Worm (Caenorhabditis elegans): ENCODE measurements around the gene cdc-48.2.

Gene cdc-48.2

ce11 chrII:8129495-8130010 is 8.7 kb upstream of the cdc-48.2 start, which contains the start of gene ulp-4 (continued):
- TF ChIP-seq ZK546.5 (tag; optimal IDR thresholded peaks at IDR 0.05), result no peak
- no peak for TF ChIP-seq zfp-2 (tag; optimal IDR thresholded peaks at IDR 0.05)
- no peak for TF ChIP-seq saeg-2 (GFP tag; IDR thresholded peaks at IDR 0.05)
- no peak for TF ChIP-seq fkh-10 (GFP tag; optimal IDR thresholded peaks at IDR 0.05)
- TF ChIP-seq nhr-48 (tag; optimal IDR thresholded peaks at IDR 0.05), result no peak
- peak in 1 of 2 experiments; percentile 10 for TF ChIP-seq daf-16 (GFP tag; optimal IDR thresholded peaks at IDR 0.05)
- TF ChIP-seq daf-16 (tag; optimal IDR thresholded peaks at IDR 0.05), result no peak
- TF ChIP-seq lim-7 (GFP tag; IDR thresholded peaks at IDR 0.05), result no peak

ce11 chrII:8130792-8131191 is 7.5 kb upstream of the cdc-48.2 start:
- TF ChIP-seq ama-1 (optimal IDR thresholded peaks at IDR 0.05), result peak; percentile 9
- TF ChIP-seq mep-1 (tag; optimal IDR thresholded peaks at IDR 0.05), result peak; percentile 20
- TF ChIP-seq saeg-2 (GFP tag; IDR thresholded peaks at IDR 0.05), result peak; percentile 12; the same call in 1 of the 2 replicates
- TF ChIP-seq lin-13 (GFP tag; optimal IDR thresholded peaks at IDR 0.05), result no peak
- TF ChIP-seq mes-2 (tag; optimal IDR thresholded peaks at IDR 0.05; ENCODE audit: poor library complexity, severe bottlenecking), result peak; percentile 44
- no peak for TF ChIP-seq nhr-10 (tag; optimal IDR thresholded peaks at IDR 0.05)

DNA sequence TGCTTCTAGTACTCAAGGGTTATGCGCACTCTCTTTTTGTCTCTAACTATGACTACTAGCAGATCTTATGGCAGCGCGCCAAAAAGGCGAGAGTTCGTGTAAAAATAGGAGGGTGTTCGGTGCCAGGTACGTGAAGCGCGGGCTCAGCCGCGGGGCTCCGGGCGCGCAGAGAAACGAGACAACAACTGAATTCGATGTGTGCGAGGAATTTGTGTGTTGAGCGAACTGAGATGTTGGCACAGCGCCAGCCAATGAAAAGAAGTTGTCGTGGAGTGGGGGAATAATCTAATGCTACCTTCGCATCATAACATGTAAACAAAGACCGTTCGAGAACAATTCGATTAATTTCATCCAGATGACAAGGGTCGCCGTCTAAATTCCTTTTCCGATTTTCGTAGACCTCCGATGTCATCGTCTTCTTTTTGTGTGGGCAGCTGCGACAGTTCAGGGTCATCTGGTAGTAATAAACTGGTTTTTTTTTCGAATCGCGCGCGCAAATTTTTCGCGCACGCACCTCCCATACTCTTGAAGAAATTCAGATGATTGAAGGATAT is 6.8 kb upstream of the cdc-48.2 start:
- TF ChIP-seq ztf-7 (tag; optimal IDR thresholded peaks at IDR 0.05), result no peak
- no peak for TF ChIP-seq vab-7 (GFP tag; IDR thresholded peaks at IDR 0.05)
- TF ChIP-seq mxl-3 (GFP tag; optimal IDR thresholded peaks at IDR 0.05), result peak; percentile 35
- no peak for TF ChIP-seq lin-1 (GFP tag; IDR thresholded peaks at IDR 0.05)
- TF ChIP-seq egl-43 (GFP tag; IDR thresholded peaks at IDR 0.05), result peak; percentile 80
- no peak for TF ChIP-seq fos-1 (tag; optimal IDR thresholded peaks at IDR 0.05)
- TF ChIP-seq duxl-1 (tag; optimal IDR thresholded peaks at IDR 0.05; ENCODE audit: poor library complexity), result no peak
- peak; percentile 43 for TF ChIP-seq mes-2 (tag; optimal IDR thresholded peaks at IDR 0.05; ENCODE audit: poor library complexity, severe bottlenecking)
- peak; percentile 46 to 78 for TF ChIP-seq lsy-2 (tag; optimal IDR thresholded peaks at IDR 0.05)
- TF ChIP-seq dmd-8 (GFP tag; IDR thresholded peaks at IDR 0.05), result no peak
- TF ChIP-seq zfp-2 (tag; optimal IDR thresholded peaks at IDR 0.05), result no peak
- no peak for TF ChIP-seq lin-15B (tag; optimal IDR thresholded peaks at IDR 0.05)
- TF ChIP-seq D1046.2 (GFP tag; IDR thresholded peaks at IDR 0.05), result 0 out of 2 replicates have a peak, but pooled peaks have one; percentile 57
- TF ChIP-seq aha-1 (tag), result peak; percentile 97
- TF ChIP-seq mep-1 (tag; optimal IDR thresholded peaks at IDR 0.05), result peak; percentile 25
- no peak for TF ChIP-seq F10B5.3 (tag; optimal IDR thresholded peaks at IDR 0.05)
- TF ChIP-seq tra-1 (GFP tag; IDR thresholded peaks at IDR 0.05), result 0 out of 2 replicates have a peak, but pooled peaks have one; percentile 15
- peak in 1 of 2 experiments; percentile 43 for TF ChIP-seq daf-16 (GFP tag; optimal IDR thresholded peaks at IDR 0.05)
- no peak for TF ChIP-seq daf-16 (tag; optimal IDR thresholded peaks at IDR 0.05)
- TF ChIP-seq lir-3 (tag; optimal IDR thresholded peaks at IDR 0.05), result no peak
- peak; percentile 16 for TF ChIP-seq nhr-77 (tag; optimal IDR thresholded peaks at IDR 0.05)
- TF ChIP-seq nhr-102 (tag; optimal IDR thresholded peaks at IDR 0.05), result peak; percentile 9
- 0 out of 2 replicates have a peak, but pooled peaks have one; percentile 15 for TF ChIP-seq mxl-2 (GFP tag; conservative IDR thresholded peaks at IDR 0.05)
- peak; percentile 82; the same call in 1 of the 2 replicates for TF ChIP-seq ctbp-1 (GFP tag; IDR thresholded peaks at IDR 0.05)
- TF ChIP-seq nhr-42 (GFP tag; IDR thresholded peaks at IDR 0.05), result peak; percentile 57
- TF ChIP-seq zfp-3 (GFP tag; conservative IDR thresholded peaks at IDR 0.05), result no peak
- TF ChIP-seq nhr-25 (tag; optimal IDR thresholded peaks at IDR 0.05; ENCODE audit: borderline replicate concordance, insufficient read depth), result peak; percentile 42
- TF ChIP-seq skn-1 (tag; optimal IDR thresholded peaks at IDR 0.05), result no peak
- TF ChIP-seq ceh-20 (GFP tag; IDR thresholded peaks at IDR 0.05), result peak; percentile 39; the same call in 1 of the 2 replicates
- TF ChIP-seq spr-1 (tag; optimal IDR thresholded peaks at IDR 0.05), result peak; percentile 31
- TF ChIP-seq snpc-1.2 (GFP tag; IDR thresholded peaks at IDR 0.05), result no peak
- TF ChIP-seq hlh-11 (tag; optimal IDR thresholded peaks at IDR 0.05), result peak; percentile 49
- peak; percentile 67 for TF ChIP-seq hmg-1.1 (GFP tag; IDR thresholded peaks at IDR 0.05)
- TF ChIP-seq ama-1 (optimal IDR thresholded peaks at IDR 0.05), result no peak
- TF ChIP-seq hif-1 (tag; optimal IDR thresholded peaks at IDR 0.05), result peak in 1 of 2 experiments; percentile 43
- TF ChIP-seq F26F4.8 (GFP tag; conservative IDR thresholded peaks at IDR 0.05), result no peak
- peak; percentile 67 for TF ChIP-seq fkh-10 (GFP tag; optimal IDR thresholded peaks at IDR 0.05)
- TF ChIP-seq set-16 (GFP tag; IDR thresholded peaks at IDR 0.05), result peak; percentile 69
- TF ChIP-seq dmd-6 (GFP tag; IDR thresholded peaks at IDR 0.05), result no peak
- no peak for TF ChIP-seq lin-13 (GFP tag; optimal IDR thresholded peaks at IDR 0.05)
